Fruit fly (Drosophila melanogaster) whole organism, embryonic: ENCODE results near the gene srl.

ENCODE experiments used
- Adf1 ChIP-seq: fragments of 200-800 bp; sonication (Bioruptor generic); IDR thresholded peaks from 2 replicates; pipeline ENCODE4 v1.3.6; 2022; ENCODE audit warnings: missing biosample characterization, missing genetic modification characterization
- B-H1 ChIP-seq: fragments of 200-800 bp; sonication (Bioruptor generic); IDR thresholded peaks from 3 replicates; pipeline ENCODE4 v1.3.6; 2022; ENCODE audit warnings: missing biosample characterization, missing genetic modification characterization
- BtbVII ChIP-seq: fragments of 200-800 bp; sonication (Bioruptor generic); optimal IDR thresholded peaks from 3 replicates; lab custom pipeline; 2017; ENCODE audit warnings: missing biosample characterization, mild to moderate bottlenecking, missing genetic modification characterization
- CG10267 ChIP-seq: fragments of 200-800 bp; sonication (Bioruptor generic); optimal IDR thresholded peaks from 2 replicates; lab custom pipeline; 2018; ENCODE audit warnings: missing biosample characterization, mild to moderate bottlenecking, missing genetic modification characterization, moderate library complexity
- CG10979 ChIP-seq: fragments of 200-800 bp; sonication (Bioruptor generic); optimal IDR thresholded peaks from 2 replicates; lab custom pipeline; 2018; ENCODE audit warnings: missing biosample characterization, mild to moderate bottlenecking, missing genetic modification characterization, moderate library complexity
- CG1233 ChIP-seq: fragments of 200-800 bp; sonication (Bioruptor generic); optimal IDR thresholded peaks from 4 replicates; lab custom pipeline; 2018; ENCODE audit warnings: missing biosample characterization, mild to moderate bottlenecking, missing genetic modification characterization
- CG12659 ChIP-seq: fragments of 200-800 bp; sonication (Bioruptor generic); optimal IDR thresholded peaks from 3 replicates; lab custom pipeline; 2017; ENCODE audit warnings: mild to moderate bottlenecking, missing biosample characterization, missing genetic modification reagents, missing genetic modification characterization
- CG14014 ChIP-seq: fragments of 200-800 bp; sonication (Bioruptor generic); IDR thresholded peaks from 2 replicates; pipeline ENCODE4 v1.3.6; 2022; ENCODE audit warnings: missing biosample characterization, missing genetic modification characterization
- CG14050 ChIP-seq: fragments of 200-800 bp; sonication (Bioruptor generic); IDR thresholded peaks from 3 replicates; pipeline ENCODE4 v1.3.6; 2022; ENCODE audit warnings: missing biosample characterization, missing genetic modification characterization
- CG18011 ChIP-seq: fragments of 200-800 bp; sonication (Bioruptor generic); optimal IDR thresholded peaks from 2 replicates; lab custom pipeline; 2017; ENCODE audit warnings: missing biosample characterization, missing genetic modification characterization, mild to moderate bottlenecking, moderate library complexity, missing genotype
- CG1832 ChIP-seq: fragments of 200-800 bp; sonication (Bioruptor generic); optimal IDR thresholded peaks from 2 replicates; lab custom pipeline; 2017; ENCODE audit warnings: missing biosample characterization, mild to moderate bottlenecking, missing genetic modification characterization, inconsistent platforms
- CG3163 ChIP-seq: fragments of 200-800 bp; sonication (Bioruptor generic); optimal IDR thresholded peaks from 3 replicates; lab custom pipeline; 2016; ENCODE audit warnings: missing biosample characterization, missing genetic modification characterization
- CG4707 ChIP-seq: fragments of 200-800 bp; sonication (Bioruptor generic); optimal IDR thresholded peaks from 2 replicates; lab custom pipeline; 2018; ENCODE audit warnings: missing biosample characterization, mild to moderate bottlenecking, missing genetic modification characterization, moderate library complexity
- CG6813 ChIP-seq: fragments of 200-800 bp; sonication (Bioruptor generic); optimal IDR thresholded peaks from 2 replicates; lab custom pipeline; 2017; ENCODE audit warnings: missing biosample characterization, missing genetic modification characterization, mild to moderate bottlenecking, moderate library complexity, missing genetic modification reagents
- CG6854 ChIP-seq: fragments of 200-800 bp; sonication (Bioruptor generic); optimal IDR thresholded peaks from 3 replicates; lab custom pipeline; 2017; ENCODE audit warnings: missing biosample characterization, mild to moderate bottlenecking, missing genetic modification characterization
- CG7372 ChIP-seq: fragments of 200-800 bp; sonication (Bioruptor generic); IDR thresholded peaks from 2 replicates; pipeline ENCODE4 v1.3.6; 2022; ENCODE audit warnings: missing biosample characterization, missing genetic modification characterization
- CkIIα-i1 ChIP-seq: fragments of 200-800 bp; sonication (Bioruptor generic); IDR thresholded peaks from 2 replicates; pipeline ENCODE4 v1.3.6; 2022; ENCODE audit warnings: missing biosample characterization, missing genetic modification characterization
- Dad ChIP-seq: fragments of 200-800 bp; sonication (Bioruptor generic); optimal IDR thresholded peaks from 3 replicates; lab custom pipeline; 2016; ENCODE audit warnings: missing biosample characterization, missing genetic modification characterization
- Ets65A ChIP-seq: fragments of 200-800 bp; sonication (Bioruptor generic); peaks from one replicate; lab custom pipeline; 2016; ENCODE audit warnings: missing biosample characterization, missing genetic modification characterization
- Gug ChIP-seq: fragments of 200-800 bp; sonication (Bioruptor generic); IDR thresholded peaks from 4 replicates; pipeline ENCODE4 v1.3.6; 2022; ENCODE audit warnings: missing biosample characterization, missing genetic modification characterization
- Mes4 ChIP-seq: fragments of 200-800 bp; sonication (Bioruptor generic); optimal IDR thresholded peaks from 2 replicates; lab custom pipeline; 2016; ENCODE audit warnings: missing biosample characterization, missing genetic modification characterization
- NK7.1 ChIP-seq: fragments of 200-800 bp; sonication (Bioruptor generic); optimal IDR thresholded peaks from 3 replicates; lab custom pipeline; 2016; ENCODE audit warnings: missing biosample characterization, missing genetic modification characterization
- PHDP ChIP-seq: fragments of 200-800 bp; sonication (Bioruptor generic); optimal IDR thresholded peaks from 3 replicates; lab custom pipeline; 2018; ENCODE audit warnings: missing biosample characterization, mild to moderate bottlenecking, missing genetic modification characterization, moderate library complexity
- Ptx1 ChIP-seq: fragments of 200-800 bp; sonication (Bioruptor generic); IDR thresholded peaks from 2 replicates; pipeline ENCODE4 v1.3.6; 2022; ENCODE audit warnings: missing biosample characterization, missing genetic modification characterization
- Taf1 ChIP-seq: fragments of 200-800 bp; sonication (Bioruptor generic); IDR thresholded peaks from 2 replicates; pipeline ENCODE4 v1.3.6; 2022; ENCODE audit warnings: missing biosample characterization, missing genetic modification characterization
- Usf ChIP-seq: fragments of 200-800 bp; sonication (Bioruptor generic); optimal IDR thresholded peaks from 2 replicates; lab custom pipeline; 2017; ENCODE audit warnings: missing genotype, missing biosample characterization, missing genetic modification characterization
- aop ChIP-seq: fragments of 200-800 bp; sonication (Bioruptor generic); IDR thresholded peaks from 2 replicates; pipeline ENCODE4 v1.3.6; 2022; ENCODE audit warnings: missing biosample characterization, missing genetic modification characterization
- ato ChIP-seq: fragments of 200-800 bp; sonication (Bioruptor generic); IDR thresholded peaks from 2 replicates; pipeline ENCODE4 v1.3.6; 2022; ENCODE audit warnings: missing biosample characterization, missing genetic modification characterization; ENCODE audit not compliant: partially characterized antibody
- cas ChIP-seq: fragments of 200-800 bp; sonication (Bioruptor generic); IDR thresholded peaks from 2 replicates; pipeline ENCODE4 v1.3.6; 2022; ENCODE audit warnings: missing biosample characterization, missing genetic modification characterization
- chm ChIP-seq: fragments of 200-800 bp; sonication (Bioruptor generic); IDR thresholded peaks from 2 replicates; pipeline ENCODE4 v1.3.6; 2022; ENCODE audit warnings: missing biosample characterization, missing genetic modification characterization
- dmrt11E ChIP-seq: fragments of 200-800 bp; sonication (Bioruptor generic); optimal IDR thresholded peaks from 3 replicates; lab custom pipeline; 2018; ENCODE audit warnings: missing biosample characterization, mild to moderate bottlenecking, missing genetic modification characterization, moderate library complexity
- eyg ChIP-seq: fragments of 200-800 bp; sonication (Bioruptor generic); optimal IDR thresholded peaks from 3 replicates; lab custom pipeline; 2016; ENCODE audit warnings: missing biosample characterization, missing genetic modification characterization
- gcm ChIP-seq: fragments of 200-800 bp; sonication (Bioruptor generic); optimal IDR thresholded peaks from 2 replicates; lab custom pipeline; 2019; ENCODE audit warnings: missing biosample characterization, mild to moderate bottlenecking, missing genetic modification characterization, moderate library complexity
- gem ChIP-seq: fragments of 200-800 bp; sonication (Bioruptor generic); optimal IDR thresholded peaks from 2 replicates; lab custom pipeline; 2019; ENCODE audit warnings: missing biosample characterization, mild to moderate bottlenecking, missing genetic modification characterization, moderate library complexity
- nau ChIP-seq: fragments of 200-800 bp; sonication (Bioruptor generic); optimal IDR thresholded peaks from 3 replicates; lab custom pipeline; 2017; ENCODE audit warnings: missing biosample characterization, mild to moderate bottlenecking, missing genetic modification characterization, missing genetic modification reagents
- pb ChIP-seq: fragments of 200-800 bp; sonication (Bioruptor generic); optimal IDR thresholded peaks from 3 replicates; lab custom pipeline; 2016; ENCODE audit warnings: missing biosample characterization, missing genetic modification characterization
- pita ChIP-seq: fragments of 200-800 bp; sonication (Bioruptor generic); optimal IDR thresholded peaks from 2 replicates; lab custom pipeline; 2017; ENCODE audit warnings: missing biosample characterization, mild to moderate bottlenecking, missing genetic modification characterization
- sens ChIP-seq: fragments of 200-800 bp; sonication (Bioruptor generic); peaks from one replicate; lab custom pipeline; 2016; ENCODE audit warnings: missing biosample characterization, missing genetic modification characterization
- sisA ChIP-seq: fragments of 200-800 bp; sonication (Bioruptor generic); IDR thresholded peaks from 2 replicates; pipeline ENCODE4 v1.3.6; 2022; ENCODE audit warnings: missing biosample characterization, missing genetic modification characterization
- sug ChIP-seq: fragments of 200-800 bp; optimal IDR thresholded peaks from 2 replicates; lab custom pipeline; 2019; ENCODE audit warnings: missing biosample characterization, mild to moderate bottlenecking, missing genetic modification characterization, moderate library complexity
- tna ChIP-seq: fragments of 200-800 bp; sonication (Bioruptor generic); IDR thresholded peaks from 2 replicates; pipeline ENCODE4 v1.3.6; 2022; ENCODE audit warnings: missing biosample characterization, missing genetic modification characterization; ENCODE audit not compliant: partially characterized antibody
- vvl ChIP-seq: fragments of 200-800 bp; sonication (Bioruptor generic); IDR thresholded peaks from 2 replicates; pipeline ENCODE4 v1.3.6; 2022; ENCODE audit warnings: missing biosample characterization, missing genetic modification characterization

Gene srl

dm6 chr3R:4428585-4429464 lies at the start of gene srl (continued):
- peak; percentile 80 for TF ChIP-seq sens (GFP tag; lab: Kevin White, UChicago)
- no peak for TF ChIP-seq Taf1 (GFP tag; lab: Robert Waterston, UW)
- TF ChIP-seq CkIIα-i1 (GFP tag; lab: Robert Waterston, UW): no peak
- peak; percentile 14 for TF ChIP-seq gcm (GFP tag; lab: Kevin White, UChicago)
- no peak for TF ChIP-seq nau (GFP tag; lab: Kevin White, UChicago)
- no peak for TF ChIP-seq Mes4 (GFP tag; lab: Kevin White, UChicago)
- TF ChIP-seq CG6813: no peak
- TF ChIP-seq B-H1 (GFP tag; lab: Robert Waterston, UW): no peak
- TF ChIP-seq CG7372 (GFP tag; lab: Robert Waterston, UW): no peak
- no peak for TF ChIP-seq ato
- no peak for TF ChIP-seq CG4707 (GFP tag; lab: Kevin White, UChicago)
- TF ChIP-seq CG1233 (GFP tag; lab: Kevin White, UChicago): no peak
- no peak for TF ChIP-seq aop (GFP tag; lab: Robert Waterston, UW)
- no peak for TF ChIP-seq Dad (GFP tag; lab: Kevin White, UChicago)
- TF ChIP-seq Gug: no peak
- TF ChIP-seq CG14014 (GFP tag; lab: Robert Waterston, UW): no peak
- no peak for TF ChIP-seq dmrt11E
- TF ChIP-seq sug (tag; lab: Kevin White, UChicago): peak; percentile 44
- TF ChIP-seq CG3163 (GFP tag; lab: Kevin White, UChicago): peak; percentile 14
- TF ChIP-seq chm (GFP tag; lab: Robert Waterston, UW): no peak
- no peak for TF ChIP-seq cas (GFP tag; lab: Robert Waterston, UW)
- TF ChIP-seq gem: no peak
- TF ChIP-seq CG10267 (tag; lab: Kevin White, UChicago): peak; percentile 22
- TF ChIP-seq NK7.1 (GFP tag; lab: Kevin White, UChicago): no peak
- no peak for TF ChIP-seq Ets65A (GFP tag; lab: Kevin White, UChicago)
- TF ChIP-seq tna (GFP tag; lab: Robert Waterston, UW): peak; percentile 21; the same call in 1 of the 2 replicates
- TF ChIP-seq CG14050 (GFP tag; lab: Robert Waterston, UW): no peak
- no peak for TF ChIP-seq sisA (GFP tag; lab: Robert Waterston, UW)
- TF ChIP-seq Usf (GFP tag; lab: Kevin White, UChicago): no peak
- no peak for TF ChIP-seq pita (GFP tag; lab: Kevin White, UChicago)
- TF ChIP-seq eyg: no peak
- peak; percentile 71 for TF ChIP-seq CG12659 (GFP tag; lab: Kevin White, UChicago)
- no peak for TF ChIP-seq Ptx1
- TF ChIP-seq BtbVII (GFP tag; lab: Kevin White, UChicago): no peak
- TF ChIP-seq PHDP (tag; lab: Kevin White, UChicago): no peak
- no peak for TF ChIP-seq CG1832 (GFP tag; lab: Kevin White, UChicago)
- no peak for TF ChIP-seq pb (GFP tag; lab: Kevin White, UChicago)
- peak; percentile 72 for TF ChIP-seq Adf1
- no peak for TF ChIP-seq CG6854
- peak; percentile 8 for TF ChIP-seq CG10979 (tag; lab: Kevin White, UChicago)
- TF ChIP-seq CG18011: peak; percentile 7
- TF ChIP-seq vvl (GFP tag; lab: Robert Waterston, UW): no peak; the same call in 1 of the 2 replicates
- TF ChIP-seq, all 482 proteins: peak for 112
